Worm (Caenorhabditis elegans) whole organism, midembryonic: ENCODE data around the gene R11H6.4.

Experiments used
- med-1 ChIP-seq: sonication (generic microtip); optimal IDR thresholded peaks from 2 replicates; lab custom pipeline; 2017; ENCODE audit warnings: missing genetic modification characterization, mild to moderate bottlenecking, missing compliant biosample characterization, antibody characterized with exemption, missing genetic modification reagents; ENCODE audit not compliant: insufficient read depth
- ref-1 ChIP-seq: fragments of 200-800 bp; sonication (Bioruptor generic); conservative IDR thresholded peaks from 2 replicates; pipeline ENCODE4 v1.3.6; 2022; ENCODE audit warnings: missing genetic modification reagents, missing genetic modification characterization, missing compliant biosample characterization
- ztf-29 ChIP-seq: fragments of 200-800 bp; sonication (Bioruptor generic); IDR thresholded peaks from 2 replicates; pipeline ENCODE4 v1.3.6; 2022; ENCODE audit warnings: missing genetic modification reagents, missing genetic modification characterization, missing compliant biosample characterization

- no peak for TF ChIP-seq med-1
- TF ChIP-seq ztf-29: no peak
- no peak for TF ChIP-seq ref-1 (GFP tag; lab: Robert Waterston, UW)
Measured at ce11 chrV:14658131-14658530, 48.4 kb downstream of the R11H6.4 start, which contains the start of gene slc-25A29.
